Worm (Caenorhabditis elegans): ENCODE results near the gene pigq-1.

ce11 chrIV:11101383-11101782 is 45.7 kb downstream of the pigq-1 start, which contains the start of gene srlf-18:
- TF ChIP-seq nhr-25 (tag; optimal IDR thresholded peaks at IDR 0.05; ENCODE audit: borderline replicate concordance, insufficient read depth) (no peak), zag-1 (tag; optimal IDR thresholded peaks at IDR 0.05) (no peak), lin-39 (tag; optimal IDR thresholded peaks at IDR 0.05) (no peak), nhr-11 (tag; optimal IDR thresholded peaks at IDR 0.05) (no peak), T20F7.1 (GFP tag; optimal IDR thresholded peaks at IDR 0.05) (no peak), ZK546.5 (tag; optimal IDR thresholded peaks at IDR 0.05) (no peak), snpc-4 (tag; optimal IDR thresholded peaks at IDR 0.05) (no peak), nhr-41 (GFP tag; IDR thresholded peaks at IDR 0.05) (no peak)
